Worm (Caenorhabditis elegans) whole organism, mixed stage, embryonic: ENCODE measurements around the gene ZK829.9.

ENCODE experiments used
- M03D4.4 ChIP-seq: sonication (generic microtip); optimal IDR thresholded peaks from 2 replicates; lab custom pipeline; 2017; ENCODE audit warnings: mild to moderate bottlenecking, missing genetic modification characterization, missing compliant biosample characterization
- bed-3 ChIP-seq: fragments of 200-800 bp; sonication (Bioruptor generic); optimal IDR thresholded peaks from 3 replicates; lab custom pipeline; 2018; ENCODE audit warnings: mild to moderate bottlenecking, missing genetic modification characterization, moderate library complexity, missing compliant biosample characterization
- blmp-1 ChIP-seq: fragments of 150-350 bp; optimal IDR thresholded peaks from 2 replicates; lab custom pipeline; 2014; ENCODE audit warnings: missing biosample characterization, missing genetic modification characterization
- ceh-39 ChIP-seq: fragments of 150-350 bp; optimal IDR thresholded peaks from 2 replicates; lab custom pipeline; 2014; ENCODE audit warnings: missing biosample characterization, missing genetic modification characterization
- ceh-43 ChIP-seq: fragments of 200-800 bp; sonication (Bioruptor generic); optimal IDR thresholded peaks from 2 replicates; lab custom pipeline; 2018; ENCODE audit warnings: mild to moderate bottlenecking, missing genetic modification characterization, moderate library complexity, missing compliant biosample characterization
- ceh-83 ChIP-seq: fragments of 200-800 bp; sonication (Bioruptor generic); optimal IDR thresholded peaks from 2 replicates; lab custom pipeline; 2018; ENCODE audit warnings: mild to moderate bottlenecking, missing genetic modification characterization, missing compliant biosample characterization
- ces-1 ChIP-seq: fragments of 150-350 bp; optimal IDR thresholded peaks from 2 replicates; lab custom pipeline; 2014; ENCODE audit warnings: missing biosample characterization, missing genetic modification reagents, missing genetic modification characterization
- cnd-1 ChIP-seq: fragments of 200-800 bp; sonication (Bioruptor generic); optimal IDR thresholded peaks from 2 replicates; lab custom pipeline; 2018; ENCODE audit warnings: mild to moderate bottlenecking, missing genetic modification characterization, missing compliant biosample characterization
- drap-1 ChIP-seq: fragments of 200-800 bp; sonication (Bioruptor generic); optimal IDR thresholded peaks from 3 replicates; lab custom pipeline; 2018; ENCODE audit warnings: mild to moderate bottlenecking, missing genetic modification characterization, missing compliant biosample characterization
- elt-1 ChIP-seq: sonication (generic microtip); optimal IDR thresholded peaks from 2 replicates; lab custom pipeline; 2017; ENCODE audit warnings: missing genetic modification characterization, mild to moderate bottlenecking, missing compliant biosample characterization, antibody characterized with exemption, moderate library complexity, borderline replicate concordance; ENCODE audit not compliant: insufficient read depth
- flh-1 ChIP-seq: fragments of 200-800 bp; sonication (Bioruptor generic); optimal IDR thresholded peaks from 2 replicates; lab custom pipeline; 2018; ENCODE audit warnings: mild to moderate bottlenecking, missing genetic modification characterization, moderate library complexity, missing compliant biosample characterization
- ham-2 ChIP-seq: fragments of 200-800 bp; sonication (Bioruptor generic); optimal IDR thresholded peaks from 2 replicates; lab custom pipeline; 2018; ENCODE audit warnings: mild to moderate bottlenecking, missing genetic modification characterization, missing compliant biosample characterization
- hlh-1 ChIP-seq: fragments of 150-350 bp; optimal IDR thresholded peaks from 2 replicates; lab custom pipeline; 2014; ENCODE audit warnings: missing biosample characterization, missing genetic modification reagents, missing genetic modification characterization
- lin-13 ChIP-seq: fragments of 150-350 bp; optimal IDR thresholded peaks from 2 replicates; lab custom pipeline; 2014; ENCODE audit warnings: missing biosample characterization, missing genetic modification characterization
- lsy-2 ChIP-seq: fragments of 150-350 bp; optimal IDR thresholded peaks from 2 replicates; lab custom pipeline; 2014; ENCODE audit warnings: missing biosample characterization, missing genetic modification characterization
- mab-5 ChIP-seq: fragments of 150-350 bp; optimal IDR thresholded peaks from 2 replicates; lab custom pipeline; 2014; ENCODE audit warnings: missing biosample characterization, missing genetic modification characterization
- mep-1 ChIP-seq: fragments of 150-350 bp; optimal IDR thresholded peaks from 2 replicates; lab custom pipeline; 2017; ENCODE audit warnings: missing biosample characterization, missing genetic modification reagents, missing genetic modification characterization, inconsistent platforms
- mls-2 ChIP-seq: sonication (generic microtip); optimal IDR thresholded peaks from 2 replicates; lab custom pipeline; 2016; ENCODE audit warnings: mild to moderate bottlenecking, missing genetic modification characterization, moderate library complexity, missing compliant biosample characterization
- nhr-12 ChIP-seq: fragments of 150-350 bp; optimal IDR thresholded peaks from 2 replicates; lab custom pipeline; 2014; ENCODE audit warnings: missing biosample characterization, missing genetic modification characterization
- nhr-2 ChIP-seq: fragments of 150-350 bp; optimal IDR thresholded peaks from 2 replicates; lab custom pipeline; 2014; ENCODE audit warnings: missing biosample characterization, missing genetic modification characterization
- nhr-237 ChIP-seq: fragments of 150-350 bp; optimal IDR thresholded peaks from 2 replicates; lab custom pipeline; 2014; ENCODE audit warnings: missing biosample characterization, missing genetic modification characterization
- nhr-28 ChIP-seq: fragments of 150-350 bp; optimal IDR thresholded peaks from 2 replicates; lab custom pipeline; 2014; ENCODE audit warnings: missing biosample characterization, missing genetic modification characterization
- nhr-76 ChIP-seq: sonication (generic microtip); optimal IDR thresholded peaks from 2 replicates; lab custom pipeline; 2017; ENCODE audit warnings: missing biosample characterization, missing genetic modification characterization
- pha-4 ChIP-seq: fragments of 150-350 bp; optimal IDR thresholded peaks from 2 replicates; lab custom pipeline; 2018; ENCODE audit warnings: missing biosample characterization, missing genetic modification reagents, missing genetic modification characterization
- sem-2 ChIP-seq: fragments of 200-800 bp; sonication (Bioruptor generic); optimal IDR thresholded peaks from 2 replicates; lab custom pipeline; 2018; ENCODE audit warnings: mild to moderate bottlenecking, missing genetic modification characterization, missing compliant biosample characterization
- snpc-4 ChIP-seq: fragments of 150-350 bp; optimal IDR thresholded peaks from 2 replicates; lab custom pipeline; 2014; ENCODE audit warnings: missing biosample characterization, missing genetic modification characterization
- sptf-1 ChIP-seq: sonication (generic microtip); optimal IDR thresholded peaks from 2 replicates; lab custom pipeline; 2017; ENCODE audit warnings: mild to moderate bottlenecking, missing genetic modification characterization, moderate library complexity, missing compliant biosample characterization
- tbx-8 ChIP-seq: fragments of 200-800 bp; sonication (Bioruptor generic); optimal IDR thresholded peaks from 2 replicates; lab custom pipeline; 2018; ENCODE audit warnings: mild to moderate bottlenecking, missing genetic modification characterization, moderate library complexity, missing compliant biosample characterization
- unc-120 ChIP-seq: sonication (generic microtip); optimal IDR thresholded peaks from 2 replicates; lab custom pipeline; 2017; ENCODE audit warnings: missing genetic modification characterization, missing compliant biosample characterization; ENCODE audit not compliant: poor library complexity, severe bottlenecking
- unc-39 ChIP-seq: fragments of 150-350 bp; optimal IDR thresholded peaks from 2 replicates; lab custom pipeline; 2014; ENCODE audit warnings: missing biosample characterization, missing genetic modification characterization
- unc-62 ChIP-seq: fragments of 150-350 bp; optimal IDR thresholded peaks from 2 replicates; lab custom pipeline; 2014; ENCODE audit warnings: missing biosample characterization, missing genetic modification reagents, missing genetic modification characterization
- zip-8 ChIP-seq: fragments of 150-350 bp; optimal IDR thresholded peaks from 2 replicates; lab custom pipeline; 2014; ENCODE audit warnings: missing biosample characterization, missing genetic modification characterization
- ztf-11 ChIP-seq: fragments of 150-350 bp; optimal IDR thresholded peaks from 2 replicates; lab custom pipeline; 2014; ENCODE audit warnings: missing biosample characterization, missing genetic modification characterization

The ZK829.9 gene

DNA sequence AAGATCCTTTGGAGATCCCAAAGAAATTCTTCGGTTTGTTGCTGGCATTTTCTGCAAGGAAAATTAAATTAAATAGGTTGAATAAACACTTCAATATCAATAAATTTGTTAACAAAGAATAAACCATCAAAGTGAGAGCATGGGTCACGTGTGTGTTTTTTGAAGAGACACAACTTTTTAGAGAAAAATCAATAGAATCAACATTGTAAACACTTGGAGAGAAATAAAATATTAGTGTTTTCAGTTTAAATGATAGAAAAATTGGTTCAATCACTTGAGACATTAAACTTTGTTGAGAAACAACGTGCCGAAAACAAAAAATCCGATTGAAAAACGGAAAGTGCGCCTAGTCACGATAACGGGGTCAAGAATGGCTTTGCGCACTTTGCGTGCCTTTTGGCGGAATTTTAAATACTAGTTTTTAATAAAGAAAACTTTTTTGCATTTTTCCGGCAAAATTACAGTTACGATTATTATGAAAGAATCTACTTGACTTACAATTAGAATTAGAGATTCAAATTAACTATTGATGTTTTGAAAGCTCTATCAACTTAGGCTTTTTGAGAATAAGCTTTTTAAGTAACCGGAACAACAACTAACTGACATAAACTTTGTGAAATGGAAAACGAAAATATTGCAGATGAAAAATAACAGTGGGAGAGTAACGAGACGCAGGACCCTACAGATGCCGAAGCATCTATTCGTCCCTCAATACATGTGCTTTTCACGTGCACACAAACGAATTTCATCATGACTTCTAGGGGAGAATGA, 8.7 kb upstream of the ZK829.9 start, which contains the start of gene ZK829.7:
ZK829.7 (minus strand) TSS at position 51 of the 771 bp plus-strand sequence.
- TF ChIP-seq lin-13 (tag; lab: Kevin White, UChicago) (peak; percentile 58), ces-1 (GFP tag; lab: Kevin White, UChicago) (peak; percentile 5), mep-1 (tag; lab: Kevin White, UChicago) (peak; percentile 44), lsy-2 (tag; lab: Kevin White, UChicago) (peak; percentile 68), flh-1 (no peak), nhr-237 (tag; lab: Kevin White, UChicago) (peak; percentile 44), nhr-2 (no peak), ceh-39 (peak; percentile 46), mls-2 (tag; lab: Kevin White, UChicago) (no peak), pha-4 (tag; lab: Kevin White, UChicago) (peak; percentile 81), elt-1 (no peak), snpc-4 (tag; lab: Kevin White, UChicago) (no peak), hlh-1 (tag; lab: Kevin White, UChicago) (peak; percentile 20)

DNA sequence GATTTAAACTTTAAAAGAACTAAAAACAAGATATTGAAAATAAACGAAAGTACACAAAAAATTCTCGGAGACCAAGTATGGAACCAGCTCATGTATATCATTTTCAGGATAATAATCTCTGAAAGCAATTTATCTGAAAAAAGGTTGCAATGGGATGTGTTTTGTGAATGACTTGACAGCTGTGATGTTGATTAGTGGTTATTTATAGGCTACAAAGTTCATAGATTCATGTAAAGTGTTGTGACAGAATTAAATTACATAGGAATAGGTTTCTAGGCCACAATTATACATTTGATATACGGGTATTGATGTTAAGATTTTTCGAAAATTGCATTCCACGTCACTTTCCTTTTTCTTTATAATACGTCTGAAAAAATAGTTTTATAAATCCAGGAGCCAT, 5.0 kb upstream of the ZK829.9 start, which contains the start of gene srj-1:
srj-1 (minus strand) TSS at position 101 of the 400 bp plus-strand sequence.
- TF ChIP-seq nhr-2 (no peak), flh-1 (no peak), lsy-2 (tag; lab: Kevin White, UChicago) (no peak), nhr-12 (tag; lab: Kevin White, UChicago) (no peak), hlh-1 (tag; lab: Kevin White, UChicago) (no peak), ceh-83 (GFP tag; lab: Kevin White, UChicago) (no peak), sem-2 (GFP tag; lab: Kevin White, UChicago) (no peak), ceh-43 (GFP tag; lab: Kevin White, UChicago) (no peak), zip-8 (tag; lab: Kevin White, UChicago) (no peak)

DNA sequence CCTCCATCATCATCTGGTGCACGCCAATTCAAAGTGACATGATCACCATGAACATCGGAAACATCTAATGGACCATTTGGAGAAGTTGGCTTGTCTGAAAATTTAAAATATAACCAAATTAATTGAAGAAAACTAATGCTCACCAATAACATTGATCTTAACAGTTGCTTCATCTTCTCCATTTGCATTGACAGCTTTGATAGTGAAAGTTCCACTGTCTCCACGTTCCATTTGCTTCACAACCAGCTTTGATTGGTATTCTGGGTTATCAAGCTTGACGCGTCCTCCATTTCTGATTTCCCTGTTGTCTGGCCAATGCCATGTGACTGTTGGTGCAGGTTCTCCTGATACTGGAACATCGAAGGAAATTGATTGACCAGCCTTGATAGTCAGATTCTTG, 16.1 kb downstream of the ZK829.9 start:
- TF ChIP-seq bed-3 (GFP tag; lab: Kevin White, UChicago) (no peak), drap-1 (GFP tag; lab: Kevin White, UChicago) (no peak), blmp-1 (no peak), nhr-76 (tag; lab: Kevin White, UChicago) (no peak), unc-62 (no peak), ham-2 (no peak), ces-1 (GFP tag; lab: Kevin White, UChicago) (no peak), hlh-1 (tag; lab: Kevin White, UChicago) (no peak), ztf-11 (tag; lab: Kevin White, UChicago) (no peak), flh-1 (no peak), zip-8 (tag; lab: Kevin White, UChicago) (no peak), nhr-28 (tag; lab: Kevin White, UChicago) (no peak), pha-4 (tag; lab: Kevin White, UChicago) (no peak), ceh-43 (GFP tag; lab: Kevin White, UChicago) (no peak), cnd-1 (tag; lab: Kevin White, UChicago) (no peak), nhr-12 (tag; lab: Kevin White, UChicago) (no peak), elt-1 (no peak), lin-13 (tag; lab: Kevin White, UChicago) (no peak)

DNA sequence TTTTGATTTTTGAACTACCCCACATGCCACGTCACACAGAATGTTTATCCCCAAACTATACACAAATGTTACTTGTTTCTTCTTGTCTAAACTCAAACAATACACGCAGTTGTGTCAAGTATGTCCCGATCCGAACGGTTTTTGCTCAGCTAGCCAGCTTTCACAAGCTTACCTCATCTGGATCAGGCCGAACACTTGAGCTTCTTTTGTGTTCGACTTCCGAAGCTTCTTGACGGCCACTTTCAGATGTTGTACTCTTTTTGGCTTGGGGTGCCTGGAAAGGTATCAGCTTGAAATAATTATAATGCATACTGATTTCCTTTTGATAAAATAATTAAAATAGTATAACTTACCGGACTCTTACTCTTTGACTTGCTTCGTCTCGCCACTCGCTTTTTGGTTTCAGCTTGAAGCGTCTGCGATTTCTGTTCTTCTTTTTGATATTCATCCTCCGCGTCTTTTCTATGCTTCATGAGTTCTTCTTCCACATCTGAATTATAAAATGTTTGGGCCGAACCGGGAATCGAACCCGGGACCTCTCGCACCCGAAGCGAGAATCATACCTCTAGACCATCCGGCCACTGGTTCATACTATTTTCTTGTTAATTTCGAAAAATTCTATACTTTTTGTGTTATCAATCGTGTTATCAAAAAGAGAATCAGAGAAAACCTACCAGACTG, 34.9 kb downstream of the ZK829.9 start:
- TF ChIP-seq ces-1 (GFP tag; lab: Kevin White, UChicago) (no peak), nhr-28 (tag; lab: Kevin White, UChicago) (no peak), nhr-12 (tag; lab: Kevin White, UChicago) (no peak), ceh-39 (no peak), unc-62 (no peak), ceh-83 (GFP tag; lab: Kevin White, UChicago) (no peak), cnd-1 (tag; lab: Kevin White, UChicago) (no peak), elt-1 (no peak), mab-5 (tag; lab: Kevin White, UChicago) (no peak), M03D4.4 (no peak), sem-2 (GFP tag; lab: Kevin White, UChicago) (no peak), sptf-1 (no peak), lsy-2 (tag; lab: Kevin White, UChicago) (no peak), unc-120 (tag; lab: Kevin White, UChicago) (no peak), unc-39 (tag; lab: Kevin White, UChicago) (no peak), drap-1 (GFP tag; lab: Kevin White, UChicago) (no peak), tbx-8 (GFP tag; lab: Kevin White, UChicago) (no peak)
